Worm (Caenorhabditis elegans): ENCODE data around the gene C17H12.12.

ce11 chrIV:6821709-6822108, 26.0 kb downstream of the C17H12.12 start:
- TF ChIP-seq fos-1 (tag; optimal IDR thresholded peaks at IDR 0.05) (no peak), pha-4 (tag; optimal IDR thresholded peaks at IDR 0.05) (no peak), nhr-28 (tag; optimal IDR thresholded peaks at IDR 0.05) (no peak), nhr-12 (tag; optimal IDR thresholded peaks at IDR 0.05) (no peak), skn-1 (tag; optimal IDR thresholded peaks at IDR 0.05) (no peak), snpc-4 (tag; optimal IDR thresholded peaks at IDR 0.05) (no peak), ceh-28 (tag; optimal IDR thresholded peaks at IDR 0.05) (no peak), zag-1 (tag; optimal IDR thresholded peaks at IDR 0.05) (no peak)

All from whole organism, L3 larva.